Worm (Caenorhabditis elegans) whole organism, young adult: ENCODE measurements around the gene acly-2.
A peak's percentile ranks its signal among the peaks of the same experiment; 100 is the strongest.

Experiments used
- C17E4.6 ChIP-seq: fragments of 200-800 bp; sonication (Bioruptor generic); IDR thresholded peaks from 2 replicates; pipeline ENCODE4 v1.3.6; 2022; ENCODE audit warnings: missing genetic modification reagents, missing genetic modification characterization, missing compliant biosample characterization
- D2030.7 ChIP-seq: fragments of 200-800 bp; sonication (Bioruptor generic); IDR thresholded peaks from 2 replicates; pipeline ENCODE4 v1.3.6; 2022; ENCODE audit warnings: missing genetic modification reagents, missing genetic modification characterization, missing compliant biosample characterization
- F23B12.7 ChIP-seq: sonication (generic microtip); optimal IDR thresholded peaks from 2 replicates; lab custom pipeline; 2017; ENCODE audit warnings: missing genetic modification characterization, mild to moderate bottlenecking, missing compliant biosample characterization, antibody characterized with exemption, moderate library complexity; ENCODE audit not compliant: insufficient read depth
- F37B4.10 ChIP-seq: fragments of 200-800 bp; sonication (Bioruptor generic); IDR thresholded peaks from 2 replicates; pipeline ENCODE4 v1.3.6; 2022; ENCODE audit warnings: missing genetic modification characterization, missing compliant biosample characterization
- F39B2.1 ChIP-seq: fragments of 200-800 bp; sonication (Bioruptor generic); IDR thresholded peaks from 2 replicates; pipeline ENCODE4 v1.3.6; 2022; ENCODE audit warnings: missing genetic modification reagents, missing genetic modification characterization, missing compliant biosample characterization
- F52B5.7 ChIP-seq: sonication (generic microtip); optimal IDR thresholded peaks from 2 replicates; lab custom pipeline; 2016; ENCODE audit warnings: mild to moderate bottlenecking, missing genetic modification characterization, missing compliant biosample characterization
- F57A8.1 ChIP-seq: fragments of 200-800 bp; sonication (Bioruptor generic); optimal IDR thresholded peaks from 2 replicates; lab custom pipeline; 2018; ENCODE audit warnings: mild to moderate bottlenecking, missing genetic modification characterization, moderate library complexity, missing compliant biosample characterization
- T07F8.4 ChIP-seq: sonication (generic microtip); optimal IDR thresholded peaks from 2 replicates; lab custom pipeline; 2016; ENCODE audit warnings: mild to moderate bottlenecking, missing genetic modification characterization, moderate library complexity, missing compliant biosample characterization
- T26A5.8 ChIP-seq: sonication (generic microtip); optimal IDR thresholded peaks from 2 replicates; lab custom pipeline; 2016; ENCODE audit warnings: missing genetic modification characterization, missing compliant biosample characterization
- Y67H2A.10 ChIP-seq: fragments of 200-800 bp; sonication (Bioruptor generic); conservative IDR thresholded peaks from 2 replicates; pipeline ENCODE4 v1.3.6; 2022; ENCODE audit warnings: missing genetic modification reagents, missing genetic modification characterization, missing compliant biosample characterization
- akir-1 ChIP-seq: fragments of 200-800 bp; sonication (Bioruptor generic); optimal IDR thresholded peaks from 2 replicates; lab custom pipeline; 2018; ENCODE audit warnings: mild to moderate bottlenecking, missing genetic modification characterization, moderate library complexity, missing compliant biosample characterization
- aptf-2 ChIP-seq: fragments of 200-800 bp; sonication (Bioruptor generic); conservative IDR thresholded peaks from 2 replicates; pipeline ENCODE4 v1.3.6; 2022; ENCODE audit warnings: missing genetic modification reagents, missing genetic modification characterization, missing compliant biosample characterization
- aptf-3 ChIP-seq: fragments of 200-800 bp; sonication (Bioruptor generic); IDR thresholded peaks from 2 replicates; pipeline ENCODE4 v1.3.6; 2022; ENCODE audit warnings: missing genetic modification characterization, missing compliant biosample characterization
- attf-5 ChIP-seq: fragments of 200-800 bp; sonication (Bioruptor generic); optimal IDR thresholded peaks from 2 replicates; lab custom pipeline; 2018; ENCODE audit warnings: mild to moderate bottlenecking, missing genetic modification characterization, missing compliant biosample characterization
- bed-1 ChIP-seq: fragments of 200-800 bp; sonication (Bioruptor generic); IDR thresholded peaks from 2 replicates; pipeline ENCODE4 v1.3.6; 2022; ENCODE audit warnings: missing genetic modification reagents, missing genetic modification characterization, missing compliant biosample characterization
- bed-2 ChIP-seq: fragments of 200-800 bp; sonication (Bioruptor generic); IDR thresholded peaks from 2 replicates; pipeline ENCODE4 v1.3.6; 2022; ENCODE audit warnings: missing genetic modification reagents, missing genetic modification characterization, missing compliant biosample characterization
- cebp-1 ChIP-seq, 2 experiments: fragments of 200-800 bp in 1 of 2; sonication (Bioruptor generic) in 1 of 2; sonication (generic microtip) in 1 of 2; IDR thresholded peaks in 1 of 2; optimal IDR thresholded peaks in 1 of 2; 2 replicates each; pipeline versions ENCODE4 v1.3.6 to Lab custom; 2017 to 2022; ENCODE audit warnings: missing compliant biosample characterization in 2 of 2, missing genetic modification characterization in 2 of 2, mild to moderate bottlenecking in 1 of 2, missing genetic modification reagents in 1 of 2, moderate library complexity in 1 of 2
- cebp-2 ChIP-seq: fragments of 200-800 bp; sonication (Bioruptor generic); IDR thresholded peaks from 2 replicates; pipeline ENCODE4 v1.3.6; 2022; ENCODE audit warnings: missing genetic modification characterization, missing compliant biosample characterization
- ceh-100 ChIP-seq: fragments of 200-800 bp; sonication (Bioruptor generic); IDR thresholded peaks from 2 replicates; pipeline ENCODE4 v1.3.6; 2022; ENCODE audit warnings: missing genetic modification reagents, missing genetic modification characterization, missing compliant biosample characterization
- ceh-58 ChIP-seq: fragments of 200-800 bp; sonication (Bioruptor generic); IDR thresholded peaks from 2 replicates; pipeline ENCODE4 v1.3.6; 2022; ENCODE audit warnings: missing genetic modification characterization, missing compliant biosample characterization
- chd-7 ChIP-seq: sonication (generic microtip); optimal IDR thresholded peaks from 2 replicates; lab custom pipeline; 2016; ENCODE audit warnings: mild to moderate bottlenecking, missing genetic modification characterization, moderate library complexity, missing compliant biosample characterization
- egl-44 ChIP-seq: fragments of 200-800 bp; sonication (Bioruptor generic); IDR thresholded peaks from 2 replicates; pipeline ENCODE4 v1.3.6; 2022; ENCODE audit warnings: missing genetic modification reagents, missing genetic modification characterization, missing compliant biosample characterization
- ets-4 ChIP-seq: fragments of 200-800 bp; sonication (Bioruptor generic); optimal IDR thresholded peaks from 2 replicates; lab custom pipeline; 2018; ENCODE audit warnings: mild to moderate bottlenecking, missing genetic modification characterization, missing compliant biosample characterization
- hrde-1 ChIP-seq: sonication (generic microtip); optimal IDR thresholded peaks from 2 replicates; lab custom pipeline; 2016; ENCODE audit warnings: missing genetic modification characterization, mild to moderate bottlenecking, missing compliant biosample characterization, moderate library complexity, missing genotype, missing genetic modification reagents, borderline replicate concordance
- hsf-1 ChIP-seq: fragments of 200-800 bp; sonication (Bioruptor generic); IDR thresholded peaks from 2 replicates; pipeline ENCODE4 v1.3.6; 2022; ENCODE audit warnings: missing genetic modification reagents, missing genetic modification characterization, missing compliant biosample characterization
- lag-1 ChIP-seq: fragments of 200-800 bp; sonication (Bioruptor generic); IDR thresholded peaks from 2 replicates; pipeline ENCODE4 v1.3.6; 2022; ENCODE audit warnings: missing genetic modification reagents, missing genetic modification characterization, missing compliant biosample characterization
- let-607 ChIP-seq, 2 experiments: fragments of 200-800 bp in 1 of 2; sonication (Bioruptor generic) in 1 of 2; sonication (generic microtip) in 1 of 2; optimal IDR thresholded peaks; 2 replicates each; lab custom pipeline; 2016 to 2018; ENCODE audit warnings: mild to moderate bottlenecking in 2 of 2, missing compliant biosample characterization in 2 of 2, missing genetic modification characterization in 2 of 2, moderate library complexity in 2 of 2, missing genotype in 1 of 2
- lin-26 ChIP-seq: fragments of 200-800 bp; sonication (Bioruptor generic); IDR thresholded peaks from 2 replicates; pipeline ENCODE4 v1.3.6; 2022; ENCODE audit warnings: missing genetic modification reagents, missing genetic modification characterization, missing compliant biosample characterization
- lin-35 ChIP-seq, 3 experiments: fragments of 150-350 bp in 2 of 3; sonication (generic microtip) in 1 of 3; optimal IDR thresholded peaks; 2 replicates each; lab custom pipeline; 2014 to 2018; ENCODE audit warnings: missing biosample characterization in 3 of 3, missing genetic modification characterization in 3 of 3, missing genetic modification reagents in 3 of 3
- lsl-1 ChIP-seq: fragments of 200-800 bp; sonication (Bioruptor generic); optimal IDR thresholded peaks from 2 replicates; lab custom pipeline; 2018; ENCODE audit warnings: mild to moderate bottlenecking, missing genetic modification characterization, moderate library complexity, missing compliant biosample characterization
- madf-8 ChIP-seq: fragments of 200-800 bp; sonication (Bioruptor generic); conservative IDR thresholded peaks from 2 replicates; pipeline ENCODE4 v1.3.6; 2022; ENCODE audit warnings: missing genetic modification reagents, missing genetic modification characterization, missing compliant biosample characterization
- nhr-120 ChIP-seq: fragments of 200-800 bp; sonication (Bioruptor generic); IDR thresholded peaks from 2 replicates; pipeline ENCODE4 v1.3.6; 2022; ENCODE audit warnings: missing genetic modification characterization, missing compliant biosample characterization
- nhr-179 ChIP-seq: sonication (generic microtip); optimal IDR thresholded peaks from 2 replicates; lab custom pipeline; 2016; ENCODE audit warnings: mild to moderate bottlenecking, missing genetic modification characterization, missing compliant biosample characterization
- nhr-27 ChIP-seq: fragments of 200-800 bp; sonication (Bioruptor generic); optimal IDR thresholded peaks from 2 replicates; lab custom pipeline; 2018; ENCODE audit warnings: mild to moderate bottlenecking, missing genetic modification characterization, moderate library complexity, missing compliant biosample characterization
- rcor-1 ChIP-seq: fragments of 200-800 bp; sonication (Bioruptor generic); IDR thresholded peaks from 2 replicates; pipeline ENCODE4 v1.3.6; 2022; ENCODE audit warnings: missing genetic modification reagents, missing genetic modification characterization, missing compliant biosample characterization
- repo-1 ChIP-seq: sonication (generic microtip); optimal IDR thresholded peaks from 2 replicates; lab custom pipeline; 2017; ENCODE audit warnings: mild to moderate bottlenecking, missing genetic modification characterization, missing compliant biosample characterization
- snpc-1.1 ChIP-seq: sonication (generic microtip); optimal IDR thresholded peaks from 2 replicates; lab custom pipeline; 2017; ENCODE audit warnings: missing genetic modification characterization, mild to moderate bottlenecking, missing compliant biosample characterization, antibody characterized with exemption, moderate library complexity, missing genotype, missing genetic modification reagents; ENCODE audit not compliant: insufficient read depth
- snpc-4 ChIP-seq, 5 experiments: fragments of 150-350 bp in 1 of 5; sonication (generic microtip) in 4 of 5; optimal IDR thresholded peaks; 2 replicates each; lab custom pipeline; 2014 to 2018; ENCODE audit warnings: missing genetic modification characterization in 5 of 5, missing biosample characterization in 3 of 5, antibody characterized with exemption in 2 of 5, mild to moderate bottlenecking in 2 of 5, missing compliant biosample characterization in 2 of 5, missing genotype in 2 of 5, moderate library complexity in 2 of 5, missing genetic modification reagents in 1 of 5
- somi-1 ChIP-seq: fragments of 200-800 bp; sonication (Bioruptor generic); optimal IDR thresholded peaks from 2 replicates; lab custom pipeline; 2018; ENCODE audit warnings: mild to moderate bottlenecking, missing genetic modification characterization, missing compliant biosample characterization
- sptf-2 ChIP-seq: fragments of 200-800 bp; sonication (Bioruptor generic); optimal IDR thresholded peaks from 2 replicates; lab custom pipeline; 2018; ENCODE audit warnings: mild to moderate bottlenecking, missing genetic modification characterization, missing compliant biosample characterization
- tbx-9 ChIP-seq: sonication (generic microtip); optimal IDR thresholded peaks from 2 replicates; lab custom pipeline; 2016; ENCODE audit warnings: borderline replicate concordance, missing genetic modification characterization, inconsistent platforms, missing compliant biosample characterization
- unc-130 ChIP-seq: sonication (generic microtip); optimal IDR thresholded peaks from 2 replicates; lab custom pipeline; 2016; ENCODE audit warnings: missing genetic modification reagents, missing genetic modification characterization, missing compliant biosample characterization
- zim-3 ChIP-seq: sonication (generic microtip); optimal IDR thresholded peaks from 2 replicates; lab custom pipeline; 2017; ENCODE audit warnings: mild to moderate bottlenecking, missing genetic modification characterization, moderate library complexity, missing compliant biosample characterization
- ztf-26 ChIP-seq: sonication (generic microtip); optimal IDR thresholded peaks from 2 replicates; lab custom pipeline; 2017; ENCODE audit warnings: missing genetic modification characterization, missing compliant biosample characterization
- ztf-3 ChIP-seq: fragments of 200-800 bp; sonication (Bioruptor generic); optimal IDR thresholded peaks from 2 replicates; lab custom pipeline; 2018; ENCODE audit warnings: mild to moderate bottlenecking, missing genetic modification characterization, missing compliant biosample characterization
- ztf-6 ChIP-seq: fragments of 200-800 bp; sonication (Bioruptor generic); IDR thresholded peaks from 2 replicates; pipeline ENCODE4 v1.3.6; 2022; ENCODE audit warnings: missing genetic modification reagents, missing genetic modification characterization, missing compliant biosample characterization

The acly-2 gene

DNA sequence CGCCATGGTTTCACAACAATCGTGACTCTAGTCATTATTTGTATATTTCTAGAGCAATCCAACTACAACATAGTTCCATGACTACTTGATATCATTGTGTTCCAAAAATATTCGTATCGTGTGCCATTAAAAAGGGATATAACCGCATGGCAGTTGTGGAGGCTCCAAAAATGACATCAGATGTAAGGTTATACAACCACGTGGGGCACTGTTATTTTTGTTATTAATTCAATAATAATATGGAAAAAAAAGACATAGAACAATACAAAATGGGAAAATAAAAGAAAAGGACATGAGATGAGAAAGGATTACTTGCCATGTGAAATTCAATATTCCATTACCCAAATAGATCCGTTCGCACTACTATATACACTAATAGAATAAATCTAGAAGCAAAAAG is 40.9 kb upstream of the acly-2 start:
- TF ChIP-seq repo-1 (tag; lab: Kevin White, UChicago) (no peak), bed-1 (GFP tag; lab: Robert Waterston, UW) (no peak), hsf-1 (GFP tag; lab: Robert Waterston, UW) (no peak), unc-130 (GFP tag; lab: Kevin White, UChicago) (no peak), ztf-6 (no peak), rcor-1 (GFP tag; lab: Robert Waterston, UW) (no peak), ets-4 (GFP tag; lab: Kevin White, UChicago) (no peak), akir-1 (GFP tag; lab: Kevin White, UChicago) (no peak), F23B12.7 (tag; lab: Kevin White, UChicago) (no peak), attf-5 (no peak), chd-7 (tag; lab: Kevin White, UChicago) (no peak), F37B4.10 (GFP tag; lab: Robert Waterston, UW) (no peak), egl-44 (no peak), hrde-1 (no peak), nhr-179 (no peak), nhr-27 (tag; lab: Kevin White, UChicago) (no peak), F39B2.1 (no peak), ceh-58 (no peak), C17E4.6 (no peak), lag-1 (GFP tag; lab: Robert Waterston, UW) (no peak)
- TF ChIP-seq, all 124 proteins: peak for 0

DNA sequence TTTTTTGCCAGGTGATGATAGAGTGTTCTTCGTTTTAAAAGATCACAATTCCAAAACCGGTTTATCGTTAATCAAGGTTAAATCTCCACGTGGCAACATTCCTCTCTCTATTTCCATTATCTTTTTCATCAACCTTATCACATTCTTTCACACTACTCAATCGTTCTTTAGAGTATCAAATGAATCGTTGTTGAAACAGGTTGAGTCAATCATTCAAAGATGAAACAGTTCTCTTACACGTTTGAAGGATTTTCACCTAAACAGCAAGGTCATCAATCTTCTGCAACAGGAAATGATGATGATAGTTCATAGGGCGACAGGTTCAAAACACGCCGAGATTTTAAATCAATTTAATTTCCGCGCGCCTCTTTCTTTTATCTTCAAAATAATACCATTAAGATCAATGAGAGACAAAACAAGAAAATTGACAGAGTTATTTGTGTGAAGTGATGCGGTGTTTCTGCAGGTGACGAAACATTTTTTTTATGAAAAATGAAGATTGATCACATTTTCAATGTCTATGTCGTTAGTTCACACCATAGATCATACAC is 35.0 kb upstream of the acly-2 start:
- TF ChIP-seq somi-1 (GFP tag; lab: Kevin White, UChicago) (peak; percentile 93), F52B5.7 (tag; lab: Kevin White, UChicago) (no peak), T07F8.4 (no peak), lin-35 (GFP tag; optimal IDR thresholded peaks at IDR 0.05; lab: Kevin White, UChicago) (no peak), aptf-2 (GFP tag; lab: Robert Waterston, UW) (no peak), rcor-1 (GFP tag; lab: Robert Waterston, UW) (no peak), zim-3 (tag; lab: Kevin White, UChicago) (no peak), ceh-100 (no peak), Y67H2A.10 (GFP tag; lab: Robert Waterston, UW) (no peak), aptf-3 (GFP tag; lab: Robert Waterston, UW) (no peak), cebp-2 (GFP tag; lab: Robert Waterston, UW) (no peak), bed-2 (GFP tag; lab: Robert Waterston, UW) (no peak), F57A8.1 (GFP tag; lab: Kevin White, UChicago) (no peak), nhr-120 (GFP tag; lab: Robert Waterston, UW) (no peak), D2030.7 (no peak), chd-7 (tag; lab: Kevin White, UChicago) (no peak), madf-8 (GFP tag; lab: Robert Waterston, UW) (no peak), tbx-9 (tag; lab: Kevin White, UChicago) (no peak), ztf-26 (tag; lab: Kevin White, UChicago) (peak; percentile 89), hrde-1 (no peak), sptf-2 (no peak), let-607 (tag; optimal IDR thresholded peaks at IDR 0.05; lab: Kevin White, UChicago) (peak in 1 of 2 experiments; percentile 78), lsl-1 (no peak), T26A5.8 (tag; lab: Kevin White, UChicago) (no peak), lin-26 (GFP tag; lab: Robert Waterston, UW) (no peak), ztf-3 (GFP tag; lab: Kevin White, UChicago) (no peak), snpc-1.1 (no peak), snpc-4 (GFP tag; optimal IDR thresholded peaks at IDR 0.05; lab: Kevin White, UChicago) (no peak), snpc-4 (tag; optimal IDR thresholded peaks at IDR 0.05; lab: Kevin White, UChicago) (no peak), cebp-1 (GFP tag; IDR thresholded peaks at IDR 0.05; lab: Robert Waterston, UW) (no peak), cebp-1 (tag; optimal IDR thresholded peaks at IDR 0.05; lab: Kevin White, UChicago) (peak; percentile 6)
